Fruit fly (Drosophila melanogaster) whole organism, embryonic: Measurements from ENCODE around the gene CG7724.

Experiments
- Asciz ChIP-seq: fragments of 200-800 bp; sonication (Bioruptor generic); optimal IDR thresholded peaks from 2 replicates; lab custom pipeline; 2017; ENCODE audit warnings: missing biosample characterization, mild to moderate bottlenecking, missing genetic modification characterization, missing genetic modification reagents
- Bteb2 ChIP-seq: fragments of 200-800 bp; sonication (Bioruptor generic); optimal IDR thresholded peaks from 2 replicates; lab custom pipeline; 2016; ENCODE audit warnings: missing biosample characterization, missing genetic modification characterization
- CG11093 ChIP-seq: fragments of 200-800 bp; sonication (Bioruptor generic); IDR thresholded peaks from 3 replicates; pipeline ENCODE4 v1.3.6; 2022; ENCODE audit warnings: missing biosample characterization, missing genetic modification characterization
- CG11247 ChIP-seq: fragments of 200-800 bp; sonication (Bioruptor generic); IDR thresholded peaks from 2 replicates; pipeline ENCODE4 v1.3.6; 2022; ENCODE audit warnings: missing biosample characterization, missing genetic modification characterization
- CG11696 ChIP-seq: fragments of 200-800 bp; sonication (Bioruptor generic); IDR thresholded peaks from 2 replicates; pipeline ENCODE4 v1.3.6; 2022; ENCODE audit warnings: missing biosample characterization, missing genetic modification characterization
- CG1233 ChIP-seq: fragments of 200-800 bp; sonication (Bioruptor generic); optimal IDR thresholded peaks from 4 replicates; lab custom pipeline; 2018; ENCODE audit warnings: missing biosample characterization, mild to moderate bottlenecking, missing genetic modification characterization
- CG13775 ChIP-seq: fragments of 200-800 bp; sonication (Bioruptor generic); optimal IDR thresholded peaks from 3 replicates; lab custom pipeline; 2017; ENCODE audit warnings: missing biosample characterization, mild to moderate bottlenecking, missing genetic modification characterization
- CG15011 ChIP-seq: fragments of 200-800 bp; sonication (Bioruptor generic); optimal IDR thresholded peaks from 3 replicates; lab custom pipeline; 2018; ENCODE audit warnings: missing biosample characterization, mild to moderate bottlenecking, missing genetic modification characterization
- CG15601 ChIP-seq: fragments of 200-800 bp; sonication (Bioruptor generic); optimal IDR thresholded peaks from 3 replicates; lab custom pipeline; 2019; ENCODE audit warnings: missing biosample characterization, mild to moderate bottlenecking, missing genetic modification characterization, moderate library complexity
- CG15696 ChIP-seq: fragments of 200-800 bp; sonication (Bioruptor generic); optimal IDR thresholded peaks from 2 replicates; lab custom pipeline; 2019; ENCODE audit warnings: missing biosample characterization, mild to moderate bottlenecking, missing genetic modification characterization, moderate library complexity
- CG33557 ChIP-seq: fragments of 200-800 bp; sonication (Bioruptor generic); optimal IDR thresholded peaks from 2 replicates; lab custom pipeline; 2019; ENCODE audit warnings: missing biosample characterization, mild to moderate bottlenecking, missing genetic modification characterization, moderate library complexity
- CG5953 ChIP-seq: fragments of 200-800 bp; sonication (Bioruptor generic); IDR thresholded peaks from 2 replicates; pipeline ENCODE4 v1.3.6; 2022; ENCODE audit warnings: missing biosample characterization, missing genetic modification characterization
- CG6175 ChIP-seq: fragments of 200-800 bp; sonication (Bioruptor generic); IDR thresholded peaks from 3 replicates; pipeline ENCODE4 v1.3.6; 2022; ENCODE audit warnings: missing biosample characterization, missing genetic modification characterization
- CG6272 ChIP-seq: fragments of 200-800 bp; sonication (Bioruptor generic); IDR thresholded peaks from 2 replicates; pipeline ENCODE4 v1.3.6; 2022; ENCODE audit warnings: missing biosample characterization, missing genetic modification characterization
- CG6813 ChIP-seq: fragments of 200-800 bp; sonication (Bioruptor generic); optimal IDR thresholded peaks from 2 replicates; lab custom pipeline; 2017; ENCODE audit warnings: missing biosample characterization, missing genetic modification characterization, mild to moderate bottlenecking, moderate library complexity, missing genetic modification reagents
- CG7556 ChIP-seq: fragments of 200-800 bp; sonication (Bioruptor generic); optimal IDR thresholded peaks from 2 replicates; lab custom pipeline; 2017; ENCODE audit warnings: missing biosample characterization, mild to moderate bottlenecking, missing genetic modification characterization
- Dll ChIP-seq: fragments of 200-800 bp; sonication (Bioruptor generic); IDR thresholded peaks from 4 replicates; pipeline ENCODE4 v1.3.6; 2022; ENCODE audit warnings: missing biosample characterization, missing genetic modification characterization; ENCODE audit not compliant: partially characterized antibody
- Doc2 ChIP-seq: fragments of 200-800 bp; sonication (Bioruptor generic); IDR thresholded peaks from 2 replicates; pipeline ENCODE4 v1.3.6; 2022; ENCODE audit warnings: missing biosample characterization, missing genetic modification characterization
- Dp ChIP-seq: fragments of 200-800 bp; sonication (Bioruptor generic); optimal IDR thresholded peaks from 2 replicates; lab custom pipeline; 2018; ENCODE audit warnings: missing biosample characterization, mild to moderate bottlenecking, missing genetic modification characterization, moderate library complexity
- Drgx ChIP-seq: fragments of 200-800 bp; sonication (Bioruptor generic); IDR thresholded peaks from 2 replicates; pipeline ENCODE4 v1.3.6; 2022; ENCODE audit warnings: missing biosample characterization, missing genetic modification characterization
- E2f1 ChIP-seq: fragments of 200-800 bp; sonication (Bioruptor generic); IDR thresholded peaks from 2 replicates; pipeline ENCODE4 v1.3.6; 2022; ENCODE audit warnings: missing biosample characterization, missing genetic modification characterization
- Lim3 ChIP-seq: fragments of 200-800 bp; sonication (Bioruptor generic); IDR thresholded peaks from 2 replicates; pipeline ENCODE4 v1.3.6; 2022; ENCODE audit warnings: missing biosample characterization, missing genetic modification characterization
- Nf-YA ChIP-seq: fragments of 200-800 bp; sonication (Bioruptor generic); IDR thresholded peaks from 2 replicates; pipeline ENCODE4 v1.3.6; 2022; ENCODE audit warnings: missing biosample characterization, missing genetic modification characterization
- Oli ChIP-seq: fragments of 200-800 bp; sonication (Bioruptor generic); optimal IDR thresholded peaks from 2 replicates; lab custom pipeline; 2018; ENCODE audit warnings: missing biosample characterization, mild to moderate bottlenecking, missing genetic modification characterization, moderate library complexity
- Pdp1 ChIP-seq, 2 experiments: fragments of 200-800 bp; sonication (Bioruptor generic); optimal IDR thresholded peaks; 3 replicates each; lab custom pipeline; 2016; ENCODE audit warnings: missing biosample characterization in 2 of 2, missing genetic modification characterization in 2 of 2, mild to moderate bottlenecking in 1 of 2, moderate library complexity in 1 of 2
- Trl ChIP-seq, 3 experiments: fragments of >200 bp in 2 of 3; fragments of 200-800 bp in 1 of 3; sonication (Bioruptor generic) in 1 of 3; optimal IDR thresholded peaks; 2 replicates in 1 of 3; 3 replicates in 2 of 3; lab custom pipeline; 2016 to 2017; ENCODE audit warnings: missing biosample characterization in 1 of 3, missing genetic modification characterization in 1 of 3
- Vsx1 ChIP-seq: fragments of 200-800 bp; sonication (Bioruptor generic); optimal IDR thresholded peaks from 2 replicates; lab custom pipeline; 2017; ENCODE audit warnings: missing biosample characterization, mild to moderate bottlenecking, missing genetic modification characterization, missing genetic modification reagents
- Xrp1 ChIP-seq: fragments of 200-800 bp; sonication (Bioruptor generic); IDR thresholded peaks from 2 replicates; pipeline ENCODE4 v1.3.6; 2022; ENCODE audit warnings: missing biosample characterization, missing genetic modification characterization
- bigmax ChIP-seq: fragments of 200-800 bp; sonication (Bioruptor generic); optimal IDR thresholded peaks from 2 replicates; lab custom pipeline; 2018; ENCODE audit warnings: missing biosample characterization, mild to moderate bottlenecking, missing genetic modification characterization
- cato ChIP-seq: fragments of 200-800 bp; sonication (Bioruptor generic); optimal IDR thresholded peaks from 2 replicates; lab custom pipeline; 2016; ENCODE audit warnings: missing biosample characterization, missing genetic modification characterization, borderline replicate concordance
- croc ChIP-seq: fragments of 200-800 bp; sonication (Bioruptor generic); conservative IDR thresholded peaks from 3 replicates; pipeline ENCODE4 v1.3.6; 2022; ENCODE audit warnings: missing biosample characterization, missing genetic modification characterization
- crol ChIP-seq: fragments of 200-800 bp; sonication (Bioruptor generic); IDR thresholded peaks from 2 replicates; pipeline ENCODE4 v1.3.6; 2022; ENCODE audit warnings: missing biosample characterization, missing genetic modification characterization
- crp ChIP-seq, 2 experiments: fragments of 200-800 bp; sonication (Bioruptor generic); optimal IDR thresholded peaks; 2 replicates in 1 of 2; 3 replicates in 1 of 2; lab custom pipeline; 2017; ENCODE audit warnings: missing biosample characterization in 2 of 2, missing genetic modification characterization in 2 of 2, mild to moderate bottlenecking in 1 of 2, moderate library complexity in 1 of 2
- ewg ChIP-seq: fragments of 200-800 bp; sonication (Bioruptor generic); optimal IDR thresholded peaks from 3 replicates; lab custom pipeline; 2017; ENCODE audit warnings: mild to moderate bottlenecking, missing biosample characterization, missing genetic modification reagents, missing genetic modification characterization
- ftz-f1 ChIP-seq: fragments of 200-800 bp; sonication (Bioruptor generic); optimal IDR thresholded peaks from 2 replicates; lab custom pipeline; 2016; ENCODE audit warnings: missing biosample characterization, missing genetic modification characterization
- gcm2 ChIP-seq: fragments of 200-800 bp; sonication (Bioruptor generic); optimal IDR thresholded peaks from 2 replicates; lab custom pipeline; 2016; ENCODE audit warnings: missing biosample characterization, missing genetic modification characterization
- grn ChIP-seq: fragments of 200-800 bp; sonication (Bioruptor generic); optimal IDR thresholded peaks from 3 replicates; lab custom pipeline; 2017; ENCODE audit warnings: missing biosample characterization, missing genetic modification characterization
- ham ChIP-seq: fragments of 200-800 bp; sonication (Bioruptor generic); IDR thresholded peaks from 2 replicates; pipeline ENCODE4 v1.3.6; 2022; ENCODE audit warnings: missing biosample characterization, missing genetic modification characterization
- kah ChIP-seq: fragments of 200-800 bp; sonication (Bioruptor generic); optimal IDR thresholded peaks from 2 replicates; lab custom pipeline; 2018; ENCODE audit warnings: missing biosample characterization, mild to moderate bottlenecking, missing genetic modification characterization
- nerfin-2 ChIP-seq: fragments of 200-800 bp; sonication (Bioruptor generic); IDR thresholded peaks from 2 replicates; pipeline ENCODE4 v1.3.6; 2022; ENCODE audit warnings: missing biosample characterization, missing genetic modification characterization; ENCODE audit not compliant: partially characterized antibody
- onecut ChIP-seq: fragments of 200-800 bp; sonication (Bioruptor generic); IDR thresholded peaks from 2 replicates; pipeline ENCODE4 v1.3.6; 2022; ENCODE audit warnings: missing biosample characterization, missing genetic modification characterization
- repo ChIP-seq: fragments of 200-800 bp; sonication (Bioruptor generic); optimal IDR thresholded peaks from 2 replicates; lab custom pipeline; 2016; ENCODE audit warnings: missing biosample characterization, missing genetic modification characterization
- sim ChIP-seq: fragments of 200-800 bp; sonication (Bioruptor generic); IDR thresholded peaks from 2 replicates; pipeline ENCODE4 v1.3.6; 2022; ENCODE audit warnings: missing biosample characterization, missing genetic modification characterization
- slou ChIP-seq: fragments of 200-800 bp; sonication (Bioruptor generic); optimal IDR thresholded peaks from 3 replicates; lab custom pipeline; 2016; ENCODE audit warnings: missing biosample characterization, missing genetic modification characterization
- ssp ChIP-seq: fragments of 200-800 bp; sonication (Bioruptor generic); IDR thresholded peaks from 2 replicates; pipeline ENCODE4 v1.3.6; 2022; ENCODE audit warnings: missing biosample characterization, missing genetic modification characterization
- tup ChIP-seq: fragments of 200-800 bp; sonication (Bioruptor generic); optimal IDR thresholded peaks from 2 replicates; lab custom pipeline; 2016; ENCODE audit warnings: missing biosample characterization, mild to moderate bottlenecking, missing genetic modification characterization, moderate library complexity
- vnd ChIP-seq: fragments of 200-800 bp; sonication (Bioruptor generic); IDR thresholded peaks from 3 replicates; pipeline ENCODE4 v1.3.6; 2022; ENCODE audit warnings: missing biosample characterization, missing genetic modification characterization; ENCODE audit not compliant: partially characterized antibody
- vvl ChIP-seq: fragments of 200-800 bp; sonication (Bioruptor generic); IDR thresholded peaks from 2 replicates; pipeline ENCODE4 v1.3.6; 2022; ENCODE audit warnings: missing biosample characterization, missing genetic modification characterization
- wek ChIP-seq: fragments of 200-800 bp; sonication (Bioruptor generic); optimal IDR thresholded peaks from 3 replicates; lab custom pipeline; 2018; ENCODE audit warnings: missing biosample characterization, mild to moderate bottlenecking, missing genetic modification characterization, moderate library complexity
- zfh1 ChIP-seq: fragments of 200-800 bp; sonication (Bioruptor generic); IDR thresholded peaks from 3 replicates; pipeline ENCODE4 v1.3.6; 2022; ENCODE audit warnings: missing biosample characterization, missing genetic modification characterization

The CG7724 gene

dm6 chr3L:17052388-17052905 lies 3.0 kb upstream of the CG7724 start:
- TF ChIP-seq Oli, result no peak
- no peak for TF ChIP-seq CG5953
- no peak for TF ChIP-seq crp (GFP tag; optimal IDR thresholded peaks at IDR 0.05; lab: Kevin White, UChicago)
- no peak for TF ChIP-seq wek
- TF ChIP-seq Nf-YA (GFP tag; lab: Robert Waterston, UW), result no peak
- TF ChIP-seq sim (GFP tag; lab: Robert Waterston, UW), result 0 out of 2 replicates have a peak, but pooled peaks have one; percentile 7
- TF ChIP-seq crol (GFP tag; lab: Robert Waterston, UW), result no peak
- TF ChIP-seq CG13775 (GFP tag; lab: Kevin White, UChicago), result no peak
- TF ChIP-seq Doc2 (GFP tag; lab: Robert Waterston, UW), result no peak
- no peak for TF ChIP-seq croc (GFP tag; lab: Robert Waterston, UW)
- no peak for TF ChIP-seq Lim3 (GFP tag; lab: Robert Waterston, UW)
- TF ChIP-seq CG15601, result peak; percentile 40
- TF ChIP-seq ssp, result no peak
- no peak for TF ChIP-seq ftz-f1 (GFP tag; lab: Kevin White, UChicago)
- TF ChIP-seq zfh1 (GFP tag; lab: Robert Waterston, UW), result no peak
- no peak for TF ChIP-seq Drgx (GFP tag; lab: Robert Waterston, UW)
- no peak for TF ChIP-seq CG6272 (GFP tag; lab: Robert Waterston, UW)
- TF ChIP-seq Pdp1 (GFP tag; optimal IDR thresholded peaks at IDR 0.05; lab: Kevin White, UChicago), result peak in 1 of 2 experiments; percentile 30
- TF ChIP-seq gcm2 (GFP tag; lab: Kevin White, UChicago), result no peak
- no peak for TF ChIP-seq tup (GFP tag; lab: Kevin White, UChicago)
- TF ChIP-seq Dll (GFP tag; lab: Robert Waterston, UW), result no peak
- TF ChIP-seq E2f1, result no peak
- no peak for TF ChIP-seq CG6175 (GFP tag; lab: Robert Waterston, UW)
- no peak for TF ChIP-seq ham (GFP tag; lab: Robert Waterston, UW)
- no peak for TF ChIP-seq Bteb2 (GFP tag; lab: Kevin White, UChicago)
- no peak for TF ChIP-seq kah (GFP tag; lab: Kevin White, UChicago)
- TF ChIP-seq CG33557 (GFP tag; lab: Kevin White, UChicago), result peak; percentile 30
- no peak for TF ChIP-seq cato
- peak; percentile 14; the same call in 1 of the 2 replicates for TF ChIP-seq onecut (GFP tag; lab: Robert Waterston, UW)
- TF ChIP-seq Trl (optimal IDR thresholded peaks at IDR 0.05; lab: Kevin White, UChicago), result no peak
- TF ChIP-seq Trl (GFP tag; optimal IDR thresholded peaks at IDR 0.05; lab: Kevin White, UChicago), result no peak
- TF ChIP-seq grn, result no peak
- TF ChIP-seq CG11696 (GFP tag; lab: Robert Waterston, UW), result no peak
- TF ChIP-seq CG1233 (GFP tag; lab: Kevin White, UChicago), result peak; percentile 4
- TF ChIP-seq bigmax (GFP tag; lab: Kevin White, UChicago), result no peak
- no peak for TF ChIP-seq repo
- no peak for TF ChIP-seq ewg (GFP tag; lab: Kevin White, UChicago)
- TF ChIP-seq CG11247 (GFP tag; lab: Robert Waterston, UW), result no peak
- TF ChIP-seq CG7556, result no peak
- TF ChIP-seq slou, result no peak
- no peak for TF ChIP-seq CG11093 (GFP tag; lab: Robert Waterston, UW)
- TF ChIP-seq CG15696 (tag; lab: Kevin White, UChicago), result peak; percentile 12
- no peak for TF ChIP-seq CG15011 (GFP tag; lab: Kevin White, UChicago)
- TF ChIP-seq Asciz (GFP tag; lab: Kevin White, UChicago), result peak; percentile 13
- no peak for TF ChIP-seq vvl (GFP tag; lab: Robert Waterston, UW)
- TF ChIP-seq Xrp1 (GFP tag; lab: Robert Waterston, UW), result peak; percentile 45
- TF ChIP-seq nerfin-2, result no peak
- no peak for TF ChIP-seq Dp (GFP tag; lab: Kevin White, UChicago)
- no peak for TF ChIP-seq vnd (GFP tag; lab: Robert Waterston, UW)
- peak; percentile 20 for TF ChIP-seq CG6813 (GFP tag; lab: Kevin White, UChicago)
- TF ChIP-seq Vsx1, result no peak
